Fruit fly (Drosophila melanogaster) whole organism, wandering third instar larva: ENCODE measurements around the gene NimB1.

Experiments used
- CG9705 ChIP-seq: fragments of 200-800 bp; sonication (Bioruptor generic); optimal IDR thresholded peaks from 2 replicates; lab custom pipeline; 2018; ENCODE audit warnings: missing biosample characterization, mild to moderate bottlenecking, missing genetic modification characterization
- Dfd ChIP-seq: fragments of >200 bp; optimal IDR thresholded peaks from 2 replicates; lab custom pipeline; 2017; ENCODE audit warnings: missing biosample characterization, missing genetic modification characterization
- Jra ChIP-seq: sonication (Bioruptor generic); optimal IDR thresholded peaks from 2 replicates; lab custom pipeline; 2016; ENCODE audit warnings: missing biosample characterization, missing genetic modification characterization
- Mio ChIP-seq: sonication (Bioruptor generic); optimal IDR thresholded peaks from 2 replicates; lab custom pipeline; 2016; ENCODE audit warnings: missing biosample characterization, missing genetic modification characterization
- Myc ChIP-seq: fragments of >200 bp; optimal IDR thresholded peaks from 2 replicates; lab custom pipeline; 2017
- br ChIP-seq: fragments of 200-800 bp; sonication (Bioruptor generic); optimal IDR thresholded peaks from 2 replicates; lab custom pipeline; 2016; ENCODE audit warnings: missing biosample characterization, missing genetic modification characterization
- lola ChIP-seq: fragments of >200 bp; optimal IDR thresholded peaks from 2 replicates; lab custom pipeline; 2017; ENCODE audit warnings: missing biosample characterization, missing genetic modification characterization
- pan ChIP-seq: fragments of >200 bp; optimal IDR thresholded peaks from 2 replicates; lab custom pipeline; 2017
- sv ChIP-seq: fragments of 200-800 bp; sonication (Bioruptor generic); optimal IDR thresholded peaks from 3 replicates; lab custom pipeline; 2016; ENCODE audit warnings: missing biosample characterization, missing genetic modification characterization
- usp ChIP-seq: fragments of >200 bp; optimal IDR thresholded peaks from 2 replicates; lab custom pipeline; 2017; ENCODE audit warnings: missing biosample characterization, missing genetic modification characterization
- woc ChIP-seq: sonication (Bioruptor generic); optimal IDR thresholded peaks from 2 replicates; lab custom pipeline; 2016; ENCODE audit warnings: missing biosample characterization, mild to moderate bottlenecking, missing genetic modification characterization

DNA sequence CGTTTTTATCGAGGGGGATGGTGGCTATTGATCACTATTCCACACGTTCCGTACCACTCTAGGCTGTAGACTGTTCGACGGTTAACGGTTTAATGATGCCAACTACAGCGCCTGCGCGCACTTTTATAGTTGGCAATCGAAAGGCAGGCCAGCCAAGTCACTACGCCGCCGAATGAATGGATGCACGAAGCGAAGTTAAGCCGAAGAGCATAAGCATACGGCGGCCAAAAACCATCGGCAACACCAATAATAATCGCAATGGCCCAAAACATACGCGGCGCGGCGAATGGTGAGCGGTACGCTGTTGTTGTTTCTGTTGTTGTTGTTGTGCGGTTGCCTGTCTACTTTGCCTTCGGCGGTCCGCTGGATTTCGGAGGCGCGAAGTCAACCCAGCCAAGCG, 39.9 kb upstream of the NimB1 start, which contains the start of gene Vajk1:
- TF ChIP-seq Jra (GFP tag; lab: Kevin White, UChicago) (no peak), Myc (lab: Kevin White, UChicago) (no peak), woc (GFP tag; lab: Kevin White, UChicago) (no peak), lola (GFP tag; lab: Kevin White, UChicago) (no peak), Mio (GFP tag; lab: Kevin White, UChicago) (no peak), CG9705 (GFP tag; lab: Kevin White, UChicago) (no peak), usp (GFP tag; lab: Kevin White, UChicago) (no peak), sv (GFP tag; lab: Kevin White, UChicago) (no peak), pan (no peak), Dfd (GFP tag; lab: Kevin White, UChicago) (no peak), br (no peak)
